Worm (Caenorhabditis elegans): Measurements from ENCODE around the gene ZK353.4.

Gene ZK353.4

ce11 chrIII:8370846-8371257, 18.6 kb downstream of the ZK353.4 start:
- TF ChIP-seq snpc-4 (tag; optimal IDR thresholded peaks at IDR 0.05) (no peak), elt-3 (tag; optimal IDR thresholded peaks at IDR 0.05) (no peak), ceh-83 (GFP tag; optimal IDR thresholded peaks at IDR 0.05) (no peak), unc-39 (tag; optimal IDR thresholded peaks at IDR 0.05) (no peak), flh-1 (GFP tag; optimal IDR thresholded peaks at IDR 0.05) (no peak), drap-1 (GFP tag; optimal IDR thresholded peaks at IDR 0.05) (no peak), mls-2 (tag; optimal IDR thresholded peaks at IDR 0.05) (no peak), bed-3 (GFP tag; optimal IDR thresholded peaks at IDR 0.05) (no peak), mab-5 (tag; optimal IDR thresholded peaks at IDR 0.05) (no peak), ces-1 (GFP tag; optimal IDR thresholded peaks at IDR 0.05) (no peak), sem-2 (GFP tag; optimal IDR thresholded peaks at IDR 0.05) (no peak), M03D4.4 (tag; optimal IDR thresholded peaks at IDR 0.05) (no peak), nhr-12 (tag; optimal IDR thresholded peaks at IDR 0.05) (no peak), nhr-28 (tag; optimal IDR thresholded peaks at IDR 0.05) (no peak), nhr-237 (tag; optimal IDR thresholded peaks at IDR 0.05) (no peak)

DNA sequence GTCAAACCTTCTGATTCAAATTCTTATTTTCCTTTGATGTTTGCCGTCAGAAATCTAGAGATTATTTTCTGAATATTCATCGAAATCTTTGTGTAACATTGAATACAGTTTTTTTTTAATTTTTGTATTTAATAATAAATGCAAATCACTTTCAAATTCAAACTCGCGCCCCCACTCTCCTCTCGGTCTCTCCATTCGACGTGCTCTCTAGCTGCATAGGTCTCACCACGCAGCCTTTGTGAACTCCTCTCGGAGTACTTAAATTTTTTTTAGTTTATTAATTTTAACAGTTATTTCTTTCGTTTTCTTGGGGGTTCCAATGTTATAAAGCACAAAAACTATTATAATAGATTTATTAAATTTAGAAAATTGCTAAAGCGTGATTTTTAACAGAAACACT, 19.3 kb downstream of the ZK353.4 start:
- no peak for TF ChIP-seq drap-1 (GFP tag; optimal IDR thresholded peaks at IDR 0.05)
- TF ChIP-seq zip-8 (tag; optimal IDR thresholded peaks at IDR 0.05): no peak
- no peak for TF ChIP-seq tbx-8 (GFP tag; optimal IDR thresholded peaks at IDR 0.05)
- no peak for TF ChIP-seq mls-2 (tag; optimal IDR thresholded peaks at IDR 0.05)
- no peak for TF ChIP-seq unc-120 (tag; optimal IDR thresholded peaks at IDR 0.05; ENCODE audit: poor library complexity, severe bottlenecking)
- no peak for TF ChIP-seq ceh-83 (GFP tag; optimal IDR thresholded peaks at IDR 0.05)
- TF ChIP-seq sem-2 (GFP tag; optimal IDR thresholded peaks at IDR 0.05): no peak
- TF ChIP-seq nhr-12 (tag; optimal IDR thresholded peaks at IDR 0.05): no peak
- TF ChIP-seq lin-32 (GFP tag; optimal IDR thresholded peaks at IDR 0.05): no peak
- TF ChIP-seq ceh-43 (GFP tag; optimal IDR thresholded peaks at IDR 0.05): no peak
- TF ChIP-seq ceh-39 (tag; optimal IDR thresholded peaks at IDR 0.05): no peak
- TF ChIP-seq unc-62 (GFP tag; optimal IDR thresholded peaks at IDR 0.05): no peak

- TF ChIP-seq pha-4 (tag; optimal IDR thresholded peaks at IDR 0.05) (no peak), drap-1 (GFP tag; optimal IDR thresholded peaks at IDR 0.05) (no peak), bed-3 (GFP tag; optimal IDR thresholded peaks at IDR 0.05) (no peak), snpc-4 (tag; optimal IDR thresholded peaks at IDR 0.05) (no peak), zip-8 (tag; optimal IDR thresholded peaks at IDR 0.05) (peak; percentile 92)
Observed at ce11 chrIII:8369172-8369571, 20.3 kb downstream of the ZK353.4 start.

DNA sequence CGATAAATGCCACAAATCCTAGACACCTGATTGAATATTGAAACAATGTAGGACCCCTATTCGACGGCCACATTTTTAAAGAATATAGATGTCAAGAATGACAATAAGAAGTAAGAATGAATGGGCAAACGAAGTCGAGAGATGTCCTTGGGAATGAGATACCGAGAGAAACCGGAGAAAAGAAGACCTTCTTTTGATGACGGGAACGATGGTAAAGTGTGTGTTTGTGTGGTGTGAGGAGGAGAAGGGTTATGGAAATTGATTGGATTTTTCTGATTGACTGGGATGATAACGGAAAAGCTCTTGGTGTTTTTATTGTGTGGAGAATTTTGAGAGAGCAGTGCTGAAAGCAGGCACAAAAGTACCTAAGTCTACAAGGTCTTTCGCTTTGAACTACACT, 20.8 kb downstream of the ZK353.4 start, which contains the start of gene R05D3.9:
Gene R05D3.9 (minus strand): TSS at position 101 of the 400 bp plus-strand sequence.
- TF ChIP-seq mep-1 (tag; optimal IDR thresholded peaks at IDR 0.05): no peak
- TF ChIP-seq sptf-1 (tag; optimal IDR thresholded peaks at IDR 0.05): no peak
- TF ChIP-seq nhr-2 (tag; optimal IDR thresholded peaks at IDR 0.05): no peak
- TF ChIP-seq nhr-237 (tag; optimal IDR thresholded peaks at IDR 0.05): no peak
- no peak for TF ChIP-seq nhr-76 (tag; optimal IDR thresholded peaks at IDR 0.05)
- TF ChIP-seq mls-2 (tag; optimal IDR thresholded peaks at IDR 0.05): no peak
- no peak for TF ChIP-seq nhr-28 (tag; optimal IDR thresholded peaks at IDR 0.05)
- no peak for TF ChIP-seq mab-5 (tag; optimal IDR thresholded peaks at IDR 0.05)
- no peak for TF ChIP-seq elt-3 (tag; optimal IDR thresholded peaks at IDR 0.05)
- no peak for TF ChIP-seq lin-13 (tag; optimal IDR thresholded peaks at IDR 0.05)
- no peak for TF ChIP-seq tbx-8 (GFP tag; optimal IDR thresholded peaks at IDR 0.05)
- TF ChIP-seq ceh-39 (tag; optimal IDR thresholded peaks at IDR 0.05): no peak
- no peak for TF ChIP-seq elt-1 (tag; optimal IDR thresholded peaks at IDR 0.05; ENCODE audit: borderline replicate concordance, insufficient read depth)
- TF ChIP-seq ham-2 (GFP tag; optimal IDR thresholded peaks at IDR 0.05): no peak
- TF ChIP-seq ztf-11 (tag; optimal IDR thresholded peaks at IDR 0.05): no peak
- TF ChIP-seq flh-1 (GFP tag; optimal IDR thresholded peaks at IDR 0.05): no peak
- TF ChIP-seq blmp-1 (tag; optimal IDR thresholded peaks at IDR 0.05): no peak
- no peak for TF ChIP-seq ceh-43 (GFP tag; optimal IDR thresholded peaks at IDR 0.05)
- no peak for TF ChIP-seq zip-8 (tag; optimal IDR thresholded peaks at IDR 0.05)

Measured in whole organism, mixed stage, embryonic.